Worm (Caenorhabditis elegans) whole organism, late embryonic: ENCODE results near the gene ncs-5.

Experiments used
- ama-1 ChIP-seq: fragments of 150-350 bp; optimal IDR thresholded peaks from 2 replicates; lab custom pipeline; 2014
- nhr-11 ChIP-seq: fragments of 150-350 bp; optimal IDR thresholded peaks from 2 replicates; lab custom pipeline; 2014; ENCODE audit warnings: missing biosample characterization, missing genetic modification characterization

DNA sequence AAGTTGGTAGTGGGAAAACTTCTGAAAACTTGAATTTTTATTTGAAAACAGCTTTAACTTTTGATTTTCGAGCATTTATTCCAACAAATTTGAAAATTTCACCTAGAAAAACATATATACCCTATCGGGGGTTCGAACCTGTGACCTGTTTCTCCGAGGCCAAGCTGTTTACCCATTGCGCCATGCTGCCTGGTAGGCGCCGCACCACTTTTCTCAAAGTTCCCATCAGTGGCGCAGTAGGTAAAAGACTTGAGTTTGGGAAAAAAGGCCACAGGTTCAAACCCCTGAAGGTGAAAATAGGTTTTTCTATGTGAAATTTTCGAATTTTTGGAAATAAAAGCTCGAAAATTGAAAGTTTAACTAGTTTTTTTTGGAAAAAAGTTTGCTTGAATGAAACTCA lies 39.0 kb upstream of the ncs-5 start:
- TF ChIP-seq ama-1 (lab: Kevin White, UChicago) (no peak), nhr-11 (tag; lab: Kevin White, UChicago) (no peak)
